Worm (Caenorhabditis elegans) whole organism, L4/young adult: ENCODE results near the gene fezf-1.
"Not testable (repeated sequence)": the region's sequence is repeated elsewhere in the genome, so short reads cannot be mapped to it uniquely, and the experiment has no call there.

Source experiments
- W03F9.2 ChIP-seq: fragments of 150-350 bp; optimal IDR thresholded peaks from 2 replicates; lab custom pipeline; 2014; ENCODE audit warnings: missing biosample characterization, missing genetic modification characterization
- dao-5 ChIP-seq: sonication (generic microtip); optimal IDR thresholded peaks from 2 replicates; lab custom pipeline; 2016; ENCODE audit warnings: missing genotype, missing genetic modification characterization, moderate library complexity, missing compliant biosample characterization
- him-1 ChIP-seq: sonication (generic microtip); optimal IDR thresholded peaks from 2 replicates; lab custom pipeline; 2016; ENCODE audit warnings: missing genotype, missing genetic modification reagents, missing genetic modification characterization, missing compliant biosample characterization

Gene fezf-1

DNA sequence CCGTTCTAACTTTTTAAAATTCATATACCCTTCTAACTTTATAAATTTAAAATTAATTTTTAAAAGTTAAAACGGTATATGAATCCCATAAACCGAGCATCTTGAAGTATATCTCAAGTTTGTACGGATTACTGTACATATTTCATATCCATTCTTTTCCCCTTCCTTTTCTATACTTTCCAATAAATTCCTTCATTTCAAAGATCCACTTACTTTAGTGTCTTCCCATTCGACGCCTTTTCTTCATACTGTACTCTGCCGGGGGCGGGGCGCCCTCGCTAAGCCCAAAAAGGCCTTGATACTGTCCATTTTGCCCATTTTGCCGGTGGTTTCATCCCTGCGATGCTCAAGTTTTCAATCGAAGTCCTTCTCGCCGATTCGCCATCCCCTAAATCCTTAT lies at the start of gene fezf-1:
fezf-1 (plus strand) TSS at position 301 of the 400 bp plus-strand sequence.
- TF ChIP-seq him-1 (tag; lab: Kevin White, UChicago) (no peak), W03F9.2 (tag; lab: Kevin White, UChicago) (no peak), dao-5 (tag; lab: Kevin White, UChicago) (no peak)

ce11 chrIV:13422200-13422599 lies 43.7 kb upstream of the fezf-1 start, which contains the start of gene nol-9:
nol-9 (plus strand) TSS chrIV:13422500.
- no peak for TF ChIP-seq W03F9.2 (tag; lab: Kevin White, UChicago)
- TF ChIP-seq dao-5 (tag; lab: Kevin White, UChicago): no peak
- no peak for TF ChIP-seq him-1 (tag; lab: Kevin White, UChicago)

DNA sequence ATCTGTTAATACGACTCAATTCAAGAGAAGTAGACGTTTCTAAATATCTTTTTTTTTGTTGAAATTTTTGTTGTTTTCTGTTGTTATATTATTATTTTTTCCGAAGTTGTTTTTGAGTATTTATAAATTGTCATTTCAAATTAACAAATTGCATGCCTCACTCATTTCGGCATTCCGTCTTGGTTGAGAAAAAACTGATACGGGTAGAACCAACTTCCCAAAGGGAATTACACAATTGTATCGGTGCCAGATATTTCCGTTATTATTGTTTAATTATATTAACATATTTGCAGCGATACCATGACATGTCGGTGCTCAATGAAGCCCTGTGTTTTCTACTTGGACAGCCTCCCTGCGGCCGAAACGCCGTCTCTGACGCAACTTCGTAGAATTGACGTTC lies 36.7 kb upstream of the fezf-1 start, which contains the start of gene K09B11.4:
K09B11.4 (plus strand) TSS at position 301 of the 400 bp plus-strand sequence.
- TF ChIP-seq W03F9.2 (tag; lab: Kevin White, UChicago) (no peak), him-1 (tag; lab: Kevin White, UChicago) (no peak), dao-5 (tag; lab: Kevin White, UChicago) (no peak)

- not testable (repeated sequence) for TF ChIP-seq dao-5, W03F9.2, him-1 (tag; lab: Kevin White, UChicago)
Measured at ce11 chrIV:13433904-13434303, 32.0 kb upstream of the fezf-1 start, which contains the start of gene K09B11.5. K09B11.5 (minus strand) TSS chrIV:13434004.

DNA sequence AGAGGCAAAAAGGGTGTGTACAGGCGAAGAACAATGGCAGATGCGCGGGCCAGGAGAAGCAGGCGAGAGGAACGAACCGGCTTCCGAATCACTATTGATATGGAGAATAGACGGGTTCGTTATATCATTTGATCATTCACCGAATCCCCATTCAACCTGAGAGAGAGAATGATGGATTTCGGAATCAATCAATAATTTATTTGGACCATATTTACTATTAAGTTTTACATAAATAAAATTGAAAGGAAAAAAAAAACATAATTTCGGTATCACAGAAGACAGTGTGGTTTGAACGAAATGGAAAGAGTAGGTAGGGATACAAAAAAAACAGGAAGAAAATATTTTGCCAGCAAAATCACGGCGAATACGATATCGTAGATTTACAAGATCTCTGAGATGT lies 20.6 kb upstream of the fezf-1 start, which contains the start of gene mam-3:
mam-3 (minus strand) TSS at position 101 of the 400 bp plus-strand sequence.
- TF ChIP-seq him-1 (tag; lab: Kevin White, UChicago) (no peak), W03F9.2 (tag; lab: Kevin White, UChicago) (no peak), dao-5 (tag; lab: Kevin White, UChicago) (no peak)

ce11 chrIV:13450740-13451139 lies 15.2 kb upstream of the fezf-1 start:
- TF ChIP-seq W03F9.2 (tag; lab: Kevin White, UChicago) (no peak), dao-5 (tag; lab: Kevin White, UChicago) (no peak), him-1 (tag; lab: Kevin White, UChicago) (no peak)

DNA sequence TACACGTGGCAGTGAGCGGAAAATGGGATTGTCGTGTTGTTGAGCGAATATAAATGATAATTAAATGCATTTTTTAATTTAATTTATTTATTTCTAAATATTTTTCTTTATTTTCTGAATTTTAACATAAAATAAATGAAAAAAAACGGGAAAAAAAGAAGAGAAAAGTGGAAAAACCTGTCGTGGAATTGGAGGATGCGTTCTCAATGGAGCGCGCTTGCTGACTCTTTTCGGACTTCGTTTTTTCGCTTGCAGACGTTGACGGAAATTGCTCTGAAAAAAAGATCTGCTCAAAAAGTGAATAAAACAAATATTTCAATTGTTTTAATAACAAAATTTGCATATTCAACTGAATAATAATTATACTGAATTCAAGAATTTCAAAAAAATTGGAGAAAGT lies 12.4 kb upstream of the fezf-1 start:
- TF ChIP-seq him-1 (tag; lab: Kevin White, UChicago): no peak
- TF ChIP-seq dao-5 (tag; lab: Kevin White, UChicago): no peak
- no peak for TF ChIP-seq W03F9.2 (tag; lab: Kevin White, UChicago)

DNA sequence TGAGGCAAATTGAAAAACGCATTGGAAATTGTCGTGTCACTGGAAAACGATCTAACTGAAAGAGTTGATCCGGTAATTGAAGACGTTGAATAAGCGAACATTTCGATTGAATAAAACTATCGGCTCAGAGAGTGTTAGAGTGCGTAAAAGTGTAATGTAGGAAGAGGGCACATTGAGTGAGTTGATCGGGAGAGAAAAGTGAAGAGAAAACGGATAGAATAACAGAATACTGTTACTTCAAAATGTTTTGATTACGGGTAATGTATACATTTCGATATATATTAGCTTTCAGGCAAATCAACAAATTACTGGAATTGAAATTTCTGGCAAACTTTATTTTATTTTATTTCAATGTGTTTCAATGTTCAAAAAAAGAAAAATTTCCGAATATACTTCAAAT lies 11.2 kb upstream of the fezf-1 start, which contains the start of gene uso-1:
uso-1 (minus strand) TSS at position 101 of the 400 bp plus-strand sequence.
- TF ChIP-seq W03F9.2 (tag; lab: Kevin White, UChicago) (no peak), him-1 (tag; lab: Kevin White, UChicago) (no peak), dao-5 (tag; lab: Kevin White, UChicago) (no peak)

- TF ChIP-seq dao-5, him-1, W03F9.2 (tag; lab: Kevin White, UChicago): not testable (repeated sequence)
Measured at ce11 chrIV:13455200-13455599, 10.7 kb upstream of the fezf-1 start, which contains the start of gene Y38H8A.7. Y38H8A.7 (plus strand) TSS chrIV:13455500.

DNA sequence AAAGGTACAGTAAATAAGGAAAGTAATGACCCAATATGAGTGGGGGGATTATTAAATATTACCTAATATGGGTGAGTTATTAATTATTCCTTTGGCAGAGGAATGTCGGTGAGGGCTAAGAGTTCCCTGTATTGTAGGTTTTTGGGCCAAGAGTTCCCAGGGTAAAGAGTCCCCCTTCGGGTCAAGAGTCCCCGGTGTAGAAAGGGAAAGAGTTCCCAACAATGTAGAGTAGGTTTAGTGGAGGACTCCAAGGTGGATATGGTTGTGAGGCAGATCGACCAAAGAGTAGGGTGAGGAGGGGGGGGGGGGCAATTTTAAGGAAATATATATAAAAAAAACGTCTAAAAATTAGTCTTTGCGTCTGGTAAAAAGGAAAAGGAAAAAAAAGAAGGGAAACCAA lies 9.0 kb upstream of the fezf-1 start:
- no peak for TF ChIP-seq W03F9.2 (tag; lab: Kevin White, UChicago)
- no peak for TF ChIP-seq dao-5 (tag; lab: Kevin White, UChicago)
- TF ChIP-seq him-1 (tag; lab: Kevin White, UChicago): no peak

DNA sequence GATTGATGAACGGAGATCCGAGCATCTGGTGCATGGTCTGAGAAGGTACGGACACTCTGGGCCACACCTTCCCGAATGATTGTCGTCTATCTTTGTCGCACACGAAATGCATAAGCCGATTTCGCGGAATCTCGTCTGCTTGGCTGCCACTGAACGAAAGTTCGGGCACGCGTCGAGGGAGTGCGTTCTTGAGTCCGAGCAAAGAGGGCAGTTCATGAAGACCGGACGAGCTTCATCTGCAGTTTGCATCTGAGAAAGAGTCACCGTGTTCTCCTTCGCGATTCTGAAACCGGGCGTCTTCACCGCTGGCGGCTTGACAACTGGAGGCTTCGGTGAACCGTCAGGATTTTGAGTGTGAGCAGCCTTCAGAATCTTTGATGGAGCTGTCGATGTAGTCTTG lies 7.7 kb upstream of the fezf-1 start:
- TF ChIP-seq him-1 (tag; lab: Kevin White, UChicago) (no peak), dao-5 (tag; lab: Kevin White, UChicago) (no peak), W03F9.2 (tag; lab: Kevin White, UChicago) (no peak)

ce11 chrIV:13460876-13461275 lies 5.0 kb upstream of the fezf-1 start, which contains the start of gene Y38H8A.12:
Y38H8A.12 (minus strand) TSS chrIV:13460976.
- TF ChIP-seq dao-5 (tag; lab: Kevin White, UChicago): no peak
- no peak for TF ChIP-seq W03F9.2 (tag; lab: Kevin White, UChicago)
- no peak for TF ChIP-seq him-1 (tag; lab: Kevin White, UChicago)

DNA sequence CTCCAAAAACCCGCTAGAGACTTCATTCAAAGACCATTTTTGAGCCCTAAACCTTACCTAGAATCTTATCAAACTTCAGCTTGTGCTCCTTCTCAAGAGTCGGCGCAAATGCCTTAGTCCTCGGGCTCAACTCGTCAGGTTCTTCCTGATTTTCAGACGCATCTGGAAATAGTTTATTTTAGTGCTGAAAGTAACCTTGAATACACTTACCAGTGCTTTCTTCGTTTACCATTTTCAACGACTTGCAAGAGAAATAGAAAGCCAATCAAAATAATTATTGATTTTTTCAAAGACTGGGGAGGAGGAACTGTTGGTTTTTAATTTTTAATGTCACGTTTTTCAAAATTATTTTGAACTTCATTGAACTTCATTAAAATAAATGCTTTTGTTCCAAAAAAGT lies 6.1 kb downstream of the fezf-1 start, which contains the start of the genes ttbk-8.1 and Y38H8A.4:
ttbk-8.1 (plus strand) TSS at position 301 of the 400 bp plus-strand sequence.
Y38H8A.4 (minus strand) TSS at position 366 of the 400 bp plus-strand sequence.
- TF ChIP-seq dao-5 (tag; lab: Kevin White, UChicago): no peak
- no peak for TF ChIP-seq him-1 (tag; lab: Kevin White, UChicago)
- no peak for TF ChIP-seq W03F9.2 (tag; lab: Kevin White, UChicago)

- no peak for TF ChIP-seq dao-5 (tag; lab: Kevin White, UChicago)
- no peak for TF ChIP-seq him-1 (tag; lab: Kevin White, UChicago)
- TF ChIP-seq W03F9.2 (tag; lab: Kevin White, UChicago): no peak
Measured at ce11 chrIV:13474132-13474531, 8.2 kb downstream of the fezf-1 start, which contains the start of gene Y38H8A.2. Y38H8A.2 (plus strand) TSS chrIV:13474432.
